Fruit fly (Drosophila melanogaster): Measurements from ENCODE around the gene okr.

The okr gene

dm6 chr2L:2987681-2988381 is 4.7 kb downstream of the okr start, which contains the start of the genes Chd1 and Bem46 (continued):
- TF ChIP-seq onecut (GFP tag; IDR thresholded peaks at IDR 0.05), result peak; percentile 61
- no peak for TF ChIP-seq Mes4 (GFP tag; optimal IDR thresholded peaks at IDR 0.05)
- no peak for TF ChIP-seq Deaf1 (tag; optimal IDR thresholded peaks at IDR 0.05)
- TF ChIP-seq crp (GFP tag; optimal IDR thresholded peaks at IDR 0.05), result peak; percentile 64 to 92
- TF ChIP-seq usp (GFP tag; optimal IDR thresholded peaks at IDR 0.05), result no peak
- TF ChIP-seq CG12071 (GFP tag; optimal IDR thresholded peaks at IDR 0.05), result peak; percentile 14
- TF ChIP-seq CG10366 (GFP tag; IDR thresholded peaks at IDR 0.05), result peak; percentile 78
- peak; percentile 64; the same call in 1 of the 2 replicates for TF ChIP-seq Taf1 (GFP tag; IDR thresholded peaks at IDR 0.05)
- TF ChIP-seq odd (GFP tag; optimal IDR thresholded peaks at IDR 0.05), result no peak
- TF ChIP-seq nau (GFP tag; optimal IDR thresholded peaks at IDR 0.05), result no peak
- TF ChIP-seq CG6683 (GFP tag; optimal IDR thresholded peaks at IDR 0.05), result peak; percentile 50
- peak; percentile 61; the same call in 2 of the 3 replicates for TF ChIP-seq croc (GFP tag; conservative IDR thresholded peaks at IDR 0.05)
- peak; percentile 82 for TF ChIP-seq gcm (GFP tag; optimal IDR thresholded peaks at IDR 0.05)
- TF ChIP-seq lilli (GFP tag; optimal IDR thresholded peaks at IDR 0.05), result peak; percentile 85
- TF ChIP-seq chm (GFP tag; IDR thresholded peaks at IDR 0.05), result peak; percentile 67
- peak; percentile 61 for TF ChIP-seq Hand (GFP tag; optimal IDR thresholded peaks at IDR 0.05)
- peak; percentile 57; the same call in 1 of the 2 replicates for TF ChIP-seq CG11085 (GFP tag; IDR thresholded peaks at IDR 0.05)
- TF ChIP-seq CG12659 (GFP tag; optimal IDR thresholded peaks at IDR 0.05), result peak; percentile 94
- peak; percentile 87 for TF ChIP-seq CG10147 (GFP tag; optimal IDR thresholded peaks at IDR 0.05)
- TF ChIP-seq CG3163 (GFP tag; optimal IDR thresholded peaks at IDR 0.05), result peak; percentile 56
- peak; percentile 73 for TF ChIP-seq CG33557 (GFP tag; optimal IDR thresholded peaks at IDR 0.05)
- TF ChIP-seq dimm (GFP tag; IDR thresholded peaks at IDR 0.05), result peak; percentile 65; the same call in 1 of the 2 replicates
- TF ChIP-seq CG3065 (GFP tag; optimal IDR thresholded peaks at IDR 0.05), result peak; percentile 61
- peak; percentile 87 for TF ChIP-seq Hsf (GFP tag; optimal IDR thresholded peaks at IDR 0.05)
- TF ChIP-seq Dfd (GFP tag; optimal IDR thresholded peaks at IDR 0.05), result no peak
- no peak for TF ChIP-seq Doc3 (GFP tag; IDR thresholded peaks at IDR 0.05; ENCODE audit: partially characterized antibody)
- TF ChIP-seq CG6654 (GFP tag; optimal IDR thresholded peaks at IDR 0.05), result peak; percentile 68
- no peak for TF ChIP-seq Stat92E (GFP tag; optimal IDR thresholded peaks at IDR 0.05)
- TF ChIP-seq CG3838 (GFP tag; optimal IDR thresholded peaks at IDR 0.05), result peak; percentile 67
- TF ChIP-seq dpn (GFP tag; optimal IDR thresholded peaks at IDR 0.05), result peak; percentile 75 to 89
- TF ChIP-seq knrl (GFP tag; IDR thresholded peaks at IDR 0.05; ENCODE audit: partially characterized antibody), result 0 out of 3 replicates have a peak, but pooled peaks have one; percentile 23
- TF ChIP-seq Ets65A (GFP tag), result peak; percentile 97
- TF ChIP-seq CG1792 (GFP tag; optimal IDR thresholded peaks at IDR 0.05), result peak; percentile 38
- TF ChIP-seq her (GFP tag; optimal IDR thresholded peaks at IDR 0.05), result peak; percentile 24
- peak; percentile 87 for TF ChIP-seq Dek (tag; optimal IDR thresholded peaks at IDR 0.05)
- TF ChIP-seq toy (GFP tag; IDR thresholded peaks at IDR 0.05), result no peak
- peak; percentile 87 for TF ChIP-seq esg (GFP tag; conservative IDR thresholded peaks at IDR 0.05)
- no peak for TF ChIP-seq Sox102F (GFP tag; optimal IDR thresholded peaks at IDR 0.05)
- peak; percentile 75 for TF ChIP-seq scrt (GFP tag; optimal IDR thresholded peaks at IDR 0.05)
- peak; percentile 73 for TF ChIP-seq Atf6 (GFP tag; IDR thresholded peaks at IDR 0.05)
- peak; percentile 53 for TF ChIP-seq ftz-f1 (GFP tag; optimal IDR thresholded peaks at IDR 0.05)
- TF ChIP-seq CG30431 (GFP tag; optimal IDR thresholded peaks at IDR 0.05), result peak; percentile 72
- TF ChIP-seq CG14014 (GFP tag; IDR thresholded peaks at IDR 0.05), result peak; percentile 84
- TF ChIP-seq CG7987 (GFP tag; optimal IDR thresholded peaks at IDR 0.05), result peak; percentile 54
- peak; percentile 57 for TF ChIP-seq Atf-2 (GFP tag; optimal IDR thresholded peaks at IDR 0.05)
- TF ChIP-seq amos (GFP tag; IDR thresholded peaks at IDR 0.05; ENCODE audit: partially characterized antibody), result peak; percentile 36; the same call in 1 of the 2 replicates
- TF ChIP-seq CG18764 (GFP tag; optimal IDR thresholded peaks at IDR 0.05), result peak; percentile 75
- TF ChIP-seq D19A (tag; optimal IDR thresholded peaks at IDR 0.05), result no peak
- peak; percentile 53 for TF ChIP-seq CG6254 (GFP tag; optimal IDR thresholded peaks at IDR 0.05)
